Worm (Caenorhabditis elegans) whole organism, L1 larva: ENCODE measurements around the gene ipp-5.

Source experiments
- nhr-12 ChIP-seq: sonication (generic microtip); optimal IDR thresholded peaks from 2 replicates; lab custom pipeline; 2017; ENCODE audit warnings: missing biosample characterization, missing genetic modification characterization
- nhr-28 ChIP-seq: fragments of 150-350 bp; optimal IDR thresholded peaks from 2 replicates; lab custom pipeline; 2014; ENCODE audit warnings: missing biosample characterization, missing genetic modification characterization

- TF ChIP-seq nhr-12 (no peak), nhr-28 (no peak)
These were observed 32.1 kb upstream of the ipp-5 start, which contains the start of gene F22F4.9 for ce11 chrX:5999103-5999554.
